Fruit fly (Drosophila melanogaster): Measurements from ENCODE around the gene CG7044.
A peak's percentile ranks its signal among the peaks of the same experiment; 100 is the strongest.

Gene CG7044

dm6 chr3R:21112742-21113465, 11.4 kb upstream of the CG7044 start (continued):
- TF ChIP-seq GATAe (GFP tag; conservative IDR thresholded peaks at IDR 0.05) (peak; percentile 75), CG8089 (GFP tag; optimal IDR thresholded peaks at IDR 0.05) (peak; percentile 85), CG10267 (tag; optimal IDR thresholded peaks at IDR 0.05) (peak; percentile 57), vnd (GFP tag; IDR thresholded peaks at IDR 0.05; ENCODE audit: partially characterized antibody) (no peak), ind (GFP tag; optimal IDR thresholded peaks at IDR 0.05) (peak; percentile 50), CG7987 (GFP tag; optimal IDR thresholded peaks at IDR 0.05) (peak; percentile 93), CG5245 (GFP tag; optimal IDR thresholded peaks at IDR 0.05) (peak; percentile 77), Kr (GFP tag; optimal IDR thresholded peaks at IDR 0.05) (peak; percentile 25), bowl (GFP tag; IDR thresholded peaks at IDR 0.05) (peak; percentile 70), CG18764 (GFP tag; optimal IDR thresholded peaks at IDR 0.05) (peak; percentile 73), CG32767 (GFP tag; IDR thresholded peaks at IDR 0.05) (peak; percentile 71; the same call in 1 of the 2 replicates), eyg (GFP tag; optimal IDR thresholded peaks at IDR 0.05) (peak; percentile 86), CG2202 (tag; optimal IDR thresholded peaks at IDR 0.05) (peak; percentile 70), CG17612 (GFP tag; IDR thresholded peaks at IDR 0.05) (peak; percentile 36; the same call in 1 of the 2 replicates), CG17802 (tag; optimal IDR thresholded peaks at IDR 0.05) (peak; percentile 75), CG16863 (GFP tag; optimal IDR thresholded peaks at IDR 0.05) (peak; percentile 87), CG12659 (GFP tag; optimal IDR thresholded peaks at IDR 0.05) (peak; percentile 86), cg (GFP tag; optimal IDR thresholded peaks at IDR 0.05) (no peak), bab2 (GFP tag; optimal IDR thresholded peaks at IDR 0.05) (peak; percentile 93), CG10543 (GFP tag; optimal IDR thresholded peaks at IDR 0.05) (no peak), ttk (GFP tag; IDR thresholded peaks at IDR 0.05) (peak; percentile 75), sob (GFP tag; IDR thresholded peaks at IDR 0.05) (peak; percentile 89), pita (GFP tag; optimal IDR thresholded peaks at IDR 0.05) (no peak), Opbp (GFP tag; IDR thresholded peaks at IDR 0.05; ENCODE audit: partially characterized antibody) (no peak), usp (GFP tag; optimal IDR thresholded peaks at IDR 0.05) (no peak), cas (GFP tag; IDR thresholded peaks at IDR 0.05) (peak; percentile 77), CG30403 (GFP tag; optimal IDR thresholded peaks at IDR 0.05) (peak; percentile 87), CG6175 (GFP tag; IDR thresholded peaks at IDR 0.05) (peak; percentile 46; the same call in 1 of the 3 replicates), CG4730 (GFP tag; IDR thresholded peaks at IDR 0.05) (peak; percentile 85), CG12744 (GFP tag; optimal IDR thresholded peaks at IDR 0.05) (peak; percentile 92), CG2120 (GFP tag; optimal IDR thresholded peaks at IDR 0.05) (peak; percentile 93), CoRest (tag; optimal IDR thresholded peaks at IDR 0.05) (peak; percentile 87), Ptx1 (GFP tag; IDR thresholded peaks at IDR 0.05) (peak; percentile 86), CG31224 (GFP tag; IDR thresholded peaks at IDR 0.05) (peak; percentile 75), tup (GFP tag; optimal IDR thresholded peaks at IDR 0.05) (peak; percentile 84), Chrac-16 (GFP tag; optimal IDR thresholded peaks at IDR 0.05) (peak; percentile 80), CG13123 (GFP tag; optimal IDR thresholded peaks at IDR 0.05) (peak; percentile 80), Lim3 (GFP tag; IDR thresholded peaks at IDR 0.05) (0 out of 2 replicates have a peak, but pooled peaks have one; percentile 19), CG11696 (GFP tag; IDR thresholded peaks at IDR 0.05) (peak; percentile 56), Hand (GFP tag; optimal IDR thresholded peaks at IDR 0.05) (peak; percentile 77), ems (GFP tag; optimal IDR thresholded peaks at IDR 0.05) (peak; percentile 60), D19B (GFP tag; optimal IDR thresholded peaks at IDR 0.05) (peak; percentile 55), kni (GFP tag; optimal IDR thresholded peaks at IDR 0.05) (peak; percentile 67), TFAM (GFP tag; optimal IDR thresholded peaks at IDR 0.05) (peak; percentile 67), Lpt (GFP tag; optimal IDR thresholded peaks at IDR 0.05) (no peak), ftz-f1 (GFP tag; optimal IDR thresholded peaks at IDR 0.05) (no peak), E2f1 (GFP tag; IDR thresholded peaks at IDR 0.05) (peak; percentile 76)
